Fruit fly (Drosophila melanogaster): Measurements from ENCODE around the gene CG14352.

Gene CG14352

dm6 chr2L:1618696-1619095 is 7.5 kb downstream of the CG14352 start:
- TF ChIP-seq CG10669 (GFP tag; optimal IDR thresholded peaks at IDR 0.05) (no peak), CG6854 (GFP tag; optimal IDR thresholded peaks at IDR 0.05) (no peak)

- TF ChIP-seq CG10669 (GFP tag; optimal IDR thresholded peaks at IDR 0.05) (no peak), svp (GFP tag) (peak; percentile 43), Met (GFP tag; optimal IDR thresholded peaks at IDR 0.05) (no peak)
Observed at dm6 chr2L:1619191-1619590, 8.0 kb downstream of the CG14352 start.

DNA sequence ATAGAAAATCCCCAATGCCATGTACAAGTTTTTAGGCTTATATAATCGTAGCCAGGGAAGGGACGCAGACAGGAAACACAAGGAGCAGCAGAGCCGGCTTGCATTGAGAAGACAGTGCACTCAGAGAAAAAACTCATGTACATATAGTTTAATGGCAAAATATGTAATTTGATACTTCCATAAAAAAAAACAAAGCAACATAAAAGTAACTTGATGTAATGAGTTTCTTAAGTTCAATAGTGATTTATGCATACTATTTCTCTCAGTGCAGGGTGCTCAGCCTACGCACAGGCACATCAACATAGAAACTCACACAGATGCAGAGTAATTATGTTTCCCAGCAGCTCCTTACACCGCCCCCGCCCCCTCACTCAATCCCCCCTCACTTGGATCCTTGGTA is 9.6 kb downstream of the CG14352 start:
- TF ChIP-seq acj6 (GFP tag; optimal IDR thresholded peaks at IDR 0.05) (no peak), Hr38 (GFP tag; optimal IDR thresholded peaks at IDR 0.05) (no peak), CG6163 (GFP tag; IDR thresholded peaks at IDR 0.05) (peak; percentile 39; the same call in 1 of the 3 replicates), fkh (GFP tag; optimal IDR thresholded peaks at IDR 0.05) (no peak), CG31627 (GFP tag; optimal IDR thresholded peaks at IDR 0.05) (no peak), CG7368 (GFP tag; optimal IDR thresholded peaks at IDR 0.05) (no peak), CG4318 (GFP tag; optimal IDR thresholded peaks at IDR 0.05) (no peak), spab (GFP tag; optimal IDR thresholded peaks at IDR 0.05) (no peak), svp (GFP tag) (peak; percentile 51), CG32006 (GFP tag; optimal IDR thresholded peaks at IDR 0.05) (peak; percentile 7), OdsH (GFP tag; optimal IDR thresholded peaks at IDR 0.05) (peak; percentile 9), CG3919 (GFP tag; optimal IDR thresholded peaks at IDR 0.05) (no peak), lz (GFP tag; optimal IDR thresholded peaks at IDR 0.05) (no peak), dac (GFP tag; optimal IDR thresholded peaks at IDR 0.05) (no peak), Sox14 (GFP tag; optimal IDR thresholded peaks at IDR 0.05) (no peak), Gug (GFP tag; IDR thresholded peaks at IDR 0.05) (0 out of 2 replicates have a peak, but pooled peaks have one; percentile 13), CG6854 (GFP tag; optimal IDR thresholded peaks at IDR 0.05) (no peak), CG10631 (GFP tag; optimal IDR thresholded peaks at IDR 0.05) (no peak), CG6808 (GFP tag; optimal IDR thresholded peaks at IDR 0.05) (no peak)

- no peak for TF ChIP-seq Sox102F (GFP tag; optimal IDR thresholded peaks at IDR 0.05)
- no peak for TF ChIP-seq CG7368 (GFP tag; optimal IDR thresholded peaks at IDR 0.05)
- TF ChIP-seq CG8632 (GFP tag; optimal IDR thresholded peaks at IDR 0.05): no peak
- TF ChIP-seq CG34406 (GFP tag; optimal IDR thresholded peaks at IDR 0.05): no peak
- TF ChIP-seq CG11762 (GFP tag; optimal IDR thresholded peaks at IDR 0.05; ENCODE audit: insufficient read depth): no peak
- TF ChIP-seq Hr39 (GFP tag; optimal IDR thresholded peaks at IDR 0.05): peak; percentile 10
- TF ChIP-seq fd59A (GFP tag; optimal IDR thresholded peaks at IDR 0.05): no peak
- TF ChIP-seq Ets21C (GFP tag; optimal IDR thresholded peaks at IDR 0.05): peak; percentile 4
- no peak for TF ChIP-seq achi (GFP tag; optimal IDR thresholded peaks at IDR 0.05)
- TF ChIP-seq esn (GFP tag; optimal IDR thresholded peaks at IDR 0.05): peak; percentile 36
- TF ChIP-seq vri (GFP tag; optimal IDR thresholded peaks at IDR 0.05): peak; percentile 7
- peak; percentile 38 for TF ChIP-seq Eip78C (GFP tag)
- no peak for TF ChIP-seq Sox14 (GFP tag; optimal IDR thresholded peaks at IDR 0.05)
- TF ChIP-seq Sox15 (GFP tag; optimal IDR thresholded peaks at IDR 0.05): no peak
- TF ChIP-seq dsx (GFP tag; optimal IDR thresholded peaks at IDR 0.05; ENCODE audit: poor library complexity, severe bottlenecking): no peak
- TF ChIP-seq ss (GFP tag; optimal IDR thresholded peaks at IDR 0.05): no peak
- no peak for TF ChIP-seq pdm3 (GFP tag; optimal IDR thresholded peaks at IDR 0.05)
- TF ChIP-seq svp (GFP tag): peak; percentile 62
- no peak for TF ChIP-seq CG10669 (GFP tag; optimal IDR thresholded peaks at IDR 0.05)
- TF ChIP-seq Hr38 (GFP tag; optimal IDR thresholded peaks at IDR 0.05): no peak
- peak; percentile 30 for TF ChIP-seq OdsH (GFP tag; optimal IDR thresholded peaks at IDR 0.05)
- peak; percentile 45; the same call in 1 of the 3 replicates for TF ChIP-seq CG6163 (GFP tag; IDR thresholded peaks at IDR 0.05)
- no peak for TF ChIP-seq CG11294 (GFP tag; IDR thresholded peaks at IDR 0.05)
- peak; percentile 10 for TF ChIP-seq CG6792 (GFP tag; optimal IDR thresholded peaks at IDR 0.05)
- peak; percentile 27 for TF ChIP-seq lz (GFP tag; optimal IDR thresholded peaks at IDR 0.05)
- peak; percentile 43 for TF ChIP-seq CG31627 (GFP tag; optimal IDR thresholded peaks at IDR 0.05)
- TF ChIP-seq topi (GFP tag; optimal IDR thresholded peaks at IDR 0.05): no peak
- no peak for TF ChIP-seq Blimp-1 (GFP tag; optimal IDR thresholded peaks at IDR 0.05)
- TF ChIP-seq CG9139 (GFP tag; optimal IDR thresholded peaks at IDR 0.05): no peak
- no peak for TF ChIP-seq CG15336 (GFP tag; IDR thresholded peaks at IDR 0.05)
- no peak for TF ChIP-seq acj6 (GFP tag; optimal IDR thresholded peaks at IDR 0.05)
- no peak for TF ChIP-seq fkh (GFP tag; optimal IDR thresholded peaks at IDR 0.05)
- peak; percentile 31 for TF ChIP-seq Met (GFP tag; optimal IDR thresholded peaks at IDR 0.05)
- TF ChIP-seq CG32006 (GFP tag; optimal IDR thresholded peaks at IDR 0.05): no peak
- no peak for TF ChIP-seq CG3032 (tag; optimal IDR thresholded peaks at IDR 0.05)
- peak; percentile 41 for TF ChIP-seq cyc (GFP tag; optimal IDR thresholded peaks at IDR 0.05)
Observed at dm6 chr2L:1624750-1625149, 13.5 kb downstream of the CG14352 start.

All from whole organism, prepupa.